Worm (Caenorhabditis elegans): ENCODE measurements around the gene tsp-8.
A peak's percentile ranks its signal among the peaks of the same experiment; 100 is the strongest.

The tsp-8 gene

DNA sequence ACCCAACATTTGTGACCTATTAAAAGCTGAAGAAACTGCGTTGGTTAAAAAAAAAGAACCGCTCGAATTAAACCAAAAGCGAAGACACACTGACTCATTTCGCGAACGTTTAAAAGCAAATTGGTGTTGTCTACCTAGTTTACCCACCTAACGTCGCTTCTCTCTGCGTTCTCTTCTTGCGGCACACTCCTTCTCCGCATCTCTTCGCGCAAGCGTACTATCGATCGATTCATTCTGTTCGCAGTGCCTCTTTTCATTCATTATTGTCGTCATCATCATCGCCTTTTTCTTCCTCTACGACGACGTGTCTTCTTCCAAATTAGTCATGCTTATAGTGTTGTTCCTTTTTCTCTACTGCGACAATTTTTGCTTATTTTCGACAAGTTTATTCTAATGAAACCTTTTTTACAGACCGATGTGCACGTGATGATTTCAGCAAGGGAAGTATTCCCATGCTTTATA, 18.1 kb downstream of the tsp-8 start, which contains the start of gene atrn-1:
Gene atrn-1, plus strand, starts transcription at position 412 of the 462 bp plus-strand sequence.
- no peak for TF ChIP-seq unc-39 (tag; optimal IDR thresholded peaks at IDR 0.05)
- peak; percentile 16 for TF ChIP-seq ham-2 (GFP tag; optimal IDR thresholded peaks at IDR 0.05)

DNA sequence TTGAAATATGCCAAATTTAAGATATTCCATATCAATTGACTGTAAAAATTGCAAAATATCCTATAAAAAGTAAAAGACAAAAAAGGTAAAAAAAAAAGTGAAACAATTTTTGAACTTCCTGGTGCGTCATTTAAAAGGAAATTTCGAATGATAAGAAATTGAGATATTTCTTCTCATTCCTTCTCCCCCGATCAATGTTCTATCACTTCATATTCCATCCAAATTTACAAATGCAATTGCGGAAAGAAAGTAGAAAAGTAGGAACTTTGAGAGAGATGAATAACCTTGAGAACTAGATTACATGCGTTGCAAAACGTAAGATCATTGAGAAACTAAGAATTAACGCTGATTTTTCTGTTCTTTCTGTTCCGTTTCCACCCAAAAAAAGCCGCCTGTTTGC, 19.7 kb downstream of the tsp-8 start:
- TF ChIP-seq ham-2 (GFP tag; optimal IDR thresholded peaks at IDR 0.05) (no peak), ztf-11 (tag; optimal IDR thresholded peaks at IDR 0.05) (no peak), unc-120 (tag; optimal IDR thresholded peaks at IDR 0.05; ENCODE audit: poor library complexity, severe bottlenecking) (no peak), bed-3 (GFP tag; optimal IDR thresholded peaks at IDR 0.05) (no peak), mls-2 (tag; optimal IDR thresholded peaks at IDR 0.05) (no peak), pha-4 (tag; optimal IDR thresholded peaks at IDR 0.05) (no peak), elt-1 (tag; optimal IDR thresholded peaks at IDR 0.05; ENCODE audit: borderline replicate concordance, insufficient read depth) (no peak), cnd-1 (tag; optimal IDR thresholded peaks at IDR 0.05) (no peak), ceh-43 (GFP tag; optimal IDR thresholded peaks at IDR 0.05) (no peak), nhr-28 (tag; optimal IDR thresholded peaks at IDR 0.05) (no peak), ces-1 (GFP tag; optimal IDR thresholded peaks at IDR 0.05) (no peak), nhr-76 (tag; optimal IDR thresholded peaks at IDR 0.05) (no peak), blmp-1 (tag; optimal IDR thresholded peaks at IDR 0.05) (no peak)

DNA sequence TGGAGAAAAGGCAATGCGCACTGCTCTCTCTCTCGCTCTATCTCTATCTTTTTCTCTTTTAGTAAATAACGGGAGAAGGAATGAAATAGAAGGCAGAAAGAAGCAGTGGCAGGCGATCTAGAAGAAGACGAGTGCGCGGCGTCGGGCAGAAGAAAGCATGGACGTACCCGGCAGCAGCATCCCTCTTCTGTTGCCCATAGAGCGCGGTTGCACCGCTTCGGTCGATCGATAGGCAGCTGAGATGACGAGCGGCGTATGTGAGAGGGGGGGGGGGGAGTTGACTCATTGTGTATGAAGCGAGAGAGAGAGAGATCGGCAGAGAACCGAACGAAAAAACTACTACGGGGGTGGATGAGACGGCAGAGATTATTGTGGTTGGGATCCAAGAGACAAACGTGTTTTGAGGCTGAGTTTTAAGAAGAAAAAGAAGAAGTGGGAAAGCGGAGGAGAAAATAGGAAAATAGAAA, 21.1 kb downstream of the tsp-8 start:
- TF ChIP-seq nhr-2 (tag; optimal IDR thresholded peaks at IDR 0.05) (peak; percentile 33), flh-1 (GFP tag; optimal IDR thresholded peaks at IDR 0.05) (no peak), unc-62 (GFP tag; optimal IDR thresholded peaks at IDR 0.05) (peak; percentile 80), mab-5 (tag; optimal IDR thresholded peaks at IDR 0.05) (no peak), unc-39 (tag; optimal IDR thresholded peaks at IDR 0.05) (no peak), bed-3 (GFP tag; optimal IDR thresholded peaks at IDR 0.05) (no peak), tbx-8 (GFP tag; optimal IDR thresholded peaks at IDR 0.05) (peak; percentile 0), ztf-11 (tag; optimal IDR thresholded peaks at IDR 0.05) (peak; percentile 69), mls-2 (tag; optimal IDR thresholded peaks at IDR 0.05) (peak; percentile 84), hlh-1 (tag; optimal IDR thresholded peaks at IDR 0.05) (peak; percentile 37), nhr-237 (tag; optimal IDR thresholded peaks at IDR 0.05) (peak; percentile 52), cnd-1 (tag; optimal IDR thresholded peaks at IDR 0.05) (peak; percentile 60), nhr-12 (tag; optimal IDR thresholded peaks at IDR 0.05) (no peak), drap-1 (GFP tag; optimal IDR thresholded peaks at IDR 0.05) (peak; percentile 62), lin-13 (tag; optimal IDR thresholded peaks at IDR 0.05) (peak; percentile 53), sptf-1 (tag; optimal IDR thresholded peaks at IDR 0.05) (peak; percentile 83), nhr-28 (tag; optimal IDR thresholded peaks at IDR 0.05) (no peak), mep-1 (tag; optimal IDR thresholded peaks at IDR 0.05) (peak; percentile 81), ham-2 (GFP tag; optimal IDR thresholded peaks at IDR 0.05) (peak; percentile 93), snpc-4 (tag; optimal IDR thresholded peaks at IDR 0.05) (no peak), nhr-76 (tag; optimal IDR thresholded peaks at IDR 0.05) (no peak), sem-2 (GFP tag; optimal IDR thresholded peaks at IDR 0.05) (peak; percentile 32), ceh-83 (GFP tag; optimal IDR thresholded peaks at IDR 0.05) (no peak), elt-1 (tag; optimal IDR thresholded peaks at IDR 0.05; ENCODE audit: borderline replicate concordance, insufficient read depth) (no peak), zip-8 (tag; optimal IDR thresholded peaks at IDR 0.05) (no peak), ces-1 (GFP tag; optimal IDR thresholded peaks at IDR 0.05) (peak; percentile 75), M03D4.4 (tag; optimal IDR thresholded peaks at IDR 0.05) (peak; percentile 17), pha-4 (tag; optimal IDR thresholded peaks at IDR 0.05) (peak; percentile 55), ceh-43 (GFP tag; optimal IDR thresholded peaks at IDR 0.05) (no peak), lsy-2 (tag; optimal IDR thresholded peaks at IDR 0.05) (peak; percentile 76), elt-3 (tag; optimal IDR thresholded peaks at IDR 0.05) (peak; percentile 2), lin-32 (GFP tag; optimal IDR thresholded peaks at IDR 0.05) (peak; percentile 48), ceh-39 (tag; optimal IDR thresholded peaks at IDR 0.05) (peak; percentile 86), blmp-1 (tag; optimal IDR thresholded peaks at IDR 0.05) (no peak), unc-120 (tag; optimal IDR thresholded peaks at IDR 0.05; ENCODE audit: poor library complexity, severe bottlenecking) (peak; percentile 68)

Data from whole organism, mixed stage, embryonic.